Fruit fly (Drosophila melanogaster): Measurements from ENCODE around the gene Jhbp2.

dm6 chr3R:5010153-5010552 lies 49.0 kb upstream of the Jhbp2 start:
- no peak for TF ChIP-seq psq (optimal IDR thresholded peaks at IDR 0.05)
- no peak for TF ChIP-seq EcR (GFP tag; optimal IDR thresholded peaks at IDR 0.05)
- TF ChIP-seq usp (GFP tag; optimal IDR thresholded peaks at IDR 0.05) = no peak
- no peak for TF ChIP-seq Dll (optimal IDR thresholded peaks at IDR 0.05)
- no peak for TF ChIP-seq pan (optimal IDR thresholded peaks at IDR 0.05)
- TF ChIP-seq CG8478 (optimal IDR thresholded peaks at IDR 0.05) = no peak

Data from whole organism.